Worm (Caenorhabditis elegans): ENCODE data around the gene F54D5.2.
A peak's percentile ranks its signal among the peaks of the same experiment; 100 is the strongest.

Gene F54D5.2

ce11 chrII:11612034-11612723 is 39.2 kb downstream of the F54D5.2 start, which contains the start of gene F07A11.5:
F07A11.5 (plus strand) TSS chrII:11612300.
- TF ChIP-seq ref-1 (GFP tag; conservative IDR thresholded peaks at IDR 0.05) (no peak), T22C8.4 (GFP tag; IDR thresholded peaks at IDR 0.05) (no peak), tab-1 (GFP tag; IDR thresholded peaks at IDR 0.05) (no peak), med-1 (GFP tag; optimal IDR thresholded peaks at IDR 0.05; ENCODE audit: insufficient read depth) (no peak), flt-1 (GFP tag; IDR thresholded peaks at IDR 0.05) (no peak), ztf-23 (GFP tag; IDR thresholded peaks at IDR 0.05) (no peak), cog-1 (tag; optimal IDR thresholded peaks at IDR 0.05) (no peak), klf-2 (GFP tag; conservative IDR thresholded peaks at IDR 0.05) (no peak), ztf-29 (GFP tag; IDR thresholded peaks at IDR 0.05) (no peak)

ce11 chrII:11614103-11614857 is 41.3 kb downstream of the F54D5.2 start:
- TF ChIP-seq med-1 (GFP tag; optimal IDR thresholded peaks at IDR 0.05; ENCODE audit: insufficient read depth) (no peak), ztf-23 (GFP tag; IDR thresholded peaks at IDR 0.05) (no peak)

ce11 chrII:11616333-11616942 is 43.5 kb downstream of the F54D5.2 start:
- TF ChIP-seq klf-2 (GFP tag; conservative IDR thresholded peaks at IDR 0.05), result no peak
- no peak for TF ChIP-seq ref-1 (GFP tag; conservative IDR thresholded peaks at IDR 0.05)
- 0 out of 2 replicates have a peak, but pooled peaks have one; percentile 21 for TF ChIP-seq ztf-23 (GFP tag; IDR thresholded peaks at IDR 0.05)
- no peak for TF ChIP-seq T22C8.4 (GFP tag; IDR thresholded peaks at IDR 0.05)
- TF ChIP-seq cog-1 (tag; optimal IDR thresholded peaks at IDR 0.05), result no peak

- TF ChIP-seq flt-1 (GFP tag; IDR thresholded peaks at IDR 0.05) (peak; percentile 29; the same call in 1 of the 2 replicates), T22C8.4 (GFP tag; IDR thresholded peaks at IDR 0.05) (no peak), tab-1 (GFP tag; IDR thresholded peaks at IDR 0.05) (no peak)
Measured at ce11 chrII:11617715-11618114, 44.7 kb downstream of the F54D5.2 start.

ce11 chrII:11619171-11619570 is 46.2 kb downstream of the F54D5.2 start:
- TF ChIP-seq tab-1 (GFP tag; IDR thresholded peaks at IDR 0.05), result no peak
- no peak for TF ChIP-seq klf-2 (GFP tag; conservative IDR thresholded peaks at IDR 0.05)
- no peak for TF ChIP-seq ztf-29 (GFP tag; IDR thresholded peaks at IDR 0.05)
- TF ChIP-seq cog-1 (tag; optimal IDR thresholded peaks at IDR 0.05), result no peak
- TF ChIP-seq ref-1 (GFP tag; conservative IDR thresholded peaks at IDR 0.05), result no peak
- TF ChIP-seq flt-1 (GFP tag; IDR thresholded peaks at IDR 0.05), result no peak
- TF ChIP-seq med-1 (GFP tag; optimal IDR thresholded peaks at IDR 0.05; ENCODE audit: insufficient read depth), result no peak
- no peak for TF ChIP-seq ztf-23 (GFP tag; IDR thresholded peaks at IDR 0.05)
- no peak for TF ChIP-seq T22C8.4 (GFP tag; IDR thresholded peaks at IDR 0.05)

- TF ChIP-seq flt-1 (GFP tag; IDR thresholded peaks at IDR 0.05) (peak; percentile 33; the same call in 1 of the 2 replicates), cog-1 (tag; optimal IDR thresholded peaks at IDR 0.05) (no peak)
Measured at ce11 chrII:11619895-11620439, 47.0 kb downstream of the F54D5.2 start.

- TF ChIP-seq klf-2 (GFP tag; conservative IDR thresholded peaks at IDR 0.05) (no peak), T22C8.4 (GFP tag; IDR thresholded peaks at IDR 0.05) (no peak), tab-1 (GFP tag; IDR thresholded peaks at IDR 0.05) (no peak), ref-1 (GFP tag; conservative IDR thresholded peaks at IDR 0.05) (no peak), cog-1 (tag; optimal IDR thresholded peaks at IDR 0.05) (no peak), med-1 (GFP tag; optimal IDR thresholded peaks at IDR 0.05; ENCODE audit: insufficient read depth) (no peak)
Measured at ce11 chrII:11620630-11621246, 47.8 kb downstream of the F54D5.2 start.

ce11 chrII:11621576-11621975 is 48.6 kb downstream of the F54D5.2 start:
- TF ChIP-seq klf-2 (GFP tag; conservative IDR thresholded peaks at IDR 0.05), result no peak
- no peak for TF ChIP-seq ref-1 (GFP tag; conservative IDR thresholded peaks at IDR 0.05)
- TF ChIP-seq T22C8.4 (GFP tag; IDR thresholded peaks at IDR 0.05), result no peak
- no peak for TF ChIP-seq ztf-29 (GFP tag; IDR thresholded peaks at IDR 0.05)
- no peak for TF ChIP-seq ztf-23 (GFP tag; IDR thresholded peaks at IDR 0.05)

ce11 chrII:11622605-11623004 is 49.6 kb downstream of the F54D5.2 start:
- TF ChIP-seq ztf-23 (GFP tag; IDR thresholded peaks at IDR 0.05) (no peak), med-1 (GFP tag; optimal IDR thresholded peaks at IDR 0.05; ENCODE audit: insufficient read depth) (no peak), T22C8.4 (GFP tag; IDR thresholded peaks at IDR 0.05) (no peak), flt-1 (GFP tag; IDR thresholded peaks at IDR 0.05) (no peak), ref-1 (GFP tag; conservative IDR thresholded peaks at IDR 0.05) (no peak), cog-1 (tag; optimal IDR thresholded peaks at IDR 0.05) (no peak), ztf-29 (GFP tag; IDR thresholded peaks at IDR 0.05) (no peak)

All from whole organism, midembryonic.